Fruit fly (Drosophila melanogaster): ENCODE data around the gene Lmpt.

The Lmpt gene

dm6 chr3L:16851566-16851965, 13.5 kb upstream of the Lmpt start:
- TF ChIP-seq psq (optimal IDR thresholded peaks at IDR 0.05) (no peak), insv (optimal IDR thresholded peaks at IDR 0.05) (no peak), Myc (optimal IDR thresholded peaks at IDR 0.05) (no peak)

- TF ChIP-seq psq (optimal IDR thresholded peaks at IDR 0.05) (no peak), insv (optimal IDR thresholded peaks at IDR 0.05) (no peak), Sin3A (optimal IDR thresholded peaks at IDR 0.05) (no peak), h (optimal IDR thresholded peaks at IDR 0.05) (no peak), ttk (optimal IDR thresholded peaks at IDR 0.05) (no peak), Myc (optimal IDR thresholded peaks at IDR 0.05) (no peak)
Measured at dm6 chr3L:16853533-16854386, 11.3 kb upstream of the Lmpt start, which contains the start of gene sina. TSS of gene sina (plus strand) at chr3L:16853751.

- TF ChIP-seq ttk (optimal IDR thresholded peaks at IDR 0.05) = no peak
- TF ChIP-seq Myc (optimal IDR thresholded peaks at IDR 0.05) = no peak
- TF ChIP-seq h (optimal IDR thresholded peaks at IDR 0.05) = no peak
- TF ChIP-seq insv (optimal IDR thresholded peaks at IDR 0.05) = no peak
- TF ChIP-seq psq (optimal IDR thresholded peaks at IDR 0.05) = no peak
Measured at dm6 chr3L:16854387-16855033, 10.6 kb upstream of the Lmpt start.

- TF ChIP-seq Sin3A (optimal IDR thresholded peaks at IDR 0.05) (no peak), insv (optimal IDR thresholded peaks at IDR 0.05) (no peak), ttk (optimal IDR thresholded peaks at IDR 0.05) (no peak), psq (optimal IDR thresholded peaks at IDR 0.05) (no peak), h (optimal IDR thresholded peaks at IDR 0.05) (no peak), Myc (optimal IDR thresholded peaks at IDR 0.05) (no peak)
Measured at dm6 chr3L:16855287-16855686, 9.8 kb upstream of the Lmpt start.

dm6 chr3L:16858780-16859179, 6.3 kb upstream of the Lmpt start, which contains the start of gene sinah:
TSS of gene sinah (plus strand) at chr3L:16859080.
- TF ChIP-seq h (optimal IDR thresholded peaks at IDR 0.05) = no peak
- TF ChIP-seq Myc (optimal IDR thresholded peaks at IDR 0.05) = no peak
- TF ChIP-seq Sin3A (optimal IDR thresholded peaks at IDR 0.05) = no peak
- TF ChIP-seq psq (optimal IDR thresholded peaks at IDR 0.05) = no peak
- no peak for TF ChIP-seq insv (optimal IDR thresholded peaks at IDR 0.05)
- TF ChIP-seq ttk (optimal IDR thresholded peaks at IDR 0.05) = no peak

- TF ChIP-seq Sin3A (optimal IDR thresholded peaks at IDR 0.05) (no peak), h (optimal IDR thresholded peaks at IDR 0.05) (no peak), insv (optimal IDR thresholded peaks at IDR 0.05) (no peak), psq (optimal IDR thresholded peaks at IDR 0.05) (no peak), ttk (optimal IDR thresholded peaks at IDR 0.05) (no peak), Myc (optimal IDR thresholded peaks at IDR 0.05) (no peak)
Measured at dm6 chr3L:16860322-16860721, 4.8 kb upstream of the Lmpt start, which contains the start of gene CG13029. TSS of gene CG13029 (plus strand) at chr3L:16860622.

- no peak for TF ChIP-seq ttk (optimal IDR thresholded peaks at IDR 0.05)
- TF ChIP-seq psq (optimal IDR thresholded peaks at IDR 0.05) = no peak
- no peak for TF ChIP-seq Myc (optimal IDR thresholded peaks at IDR 0.05)
- TF ChIP-seq insv (optimal IDR thresholded peaks at IDR 0.05) = no peak
- no peak for TF ChIP-seq Sin3A (optimal IDR thresholded peaks at IDR 0.05)
- no peak for TF ChIP-seq h (optimal IDR thresholded peaks at IDR 0.05)
Measured at dm6 chr3L:16860879-16861278, 4.2 kb upstream of the Lmpt start.

DNA sequence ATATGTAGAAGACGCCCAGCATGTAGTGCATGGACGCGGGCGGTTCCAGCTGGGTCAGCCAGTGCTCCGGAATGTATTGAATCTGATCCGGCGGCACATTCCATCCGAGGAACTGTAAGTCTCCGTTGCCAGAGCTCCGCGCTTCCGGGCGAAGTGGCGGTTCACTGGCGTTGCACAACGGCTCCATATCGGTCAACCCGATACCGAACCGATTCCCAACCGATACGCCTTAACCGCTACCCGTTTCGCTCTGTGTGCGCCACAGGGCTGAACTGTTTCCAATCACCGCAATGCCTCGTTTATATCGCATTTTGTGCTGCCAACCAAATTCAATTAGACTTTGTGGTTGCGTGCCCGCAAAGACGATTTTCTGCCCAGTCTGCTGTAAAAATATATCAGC, 2.8 kb upstream of the Lmpt start, which contains the start of gene Rh4:
TSS of gene Rh4 (minus strand) at position 234 of the 400 bp plus-strand sequence.
- TF ChIP-seq Myc (optimal IDR thresholded peaks at IDR 0.05) = no peak
- no peak for TF ChIP-seq Sin3A (optimal IDR thresholded peaks at IDR 0.05)
- no peak for TF ChIP-seq insv (optimal IDR thresholded peaks at IDR 0.05)
- no peak for TF ChIP-seq psq (optimal IDR thresholded peaks at IDR 0.05)
- no peak for TF ChIP-seq h (optimal IDR thresholded peaks at IDR 0.05)
- no peak for TF ChIP-seq ttk (optimal IDR thresholded peaks at IDR 0.05)

- no peak for TF ChIP-seq h (optimal IDR thresholded peaks at IDR 0.05)
- no peak for TF ChIP-seq ttk (optimal IDR thresholded peaks at IDR 0.05)
- TF ChIP-seq psq (optimal IDR thresholded peaks at IDR 0.05) = no peak
Measured at dm6 chr3L:16862958-16863357, 2.1 kb upstream of the Lmpt start, which contains the start of gene CG9951. TSS of gene CG9951 (plus strand) at chr3L:16863164.

dm6 chr3L:16865832-16866163, 703 bp downstream of the Lmpt start:
- TF ChIP-seq h (optimal IDR thresholded peaks at IDR 0.05) (no peak), psq (optimal IDR thresholded peaks at IDR 0.05) (no peak), insv (optimal IDR thresholded peaks at IDR 0.05) (no peak), Myc (optimal IDR thresholded peaks at IDR 0.05) (no peak), Sin3A (optimal IDR thresholded peaks at IDR 0.05) (no peak), ttk (optimal IDR thresholded peaks at IDR 0.05) (no peak)

DNA sequence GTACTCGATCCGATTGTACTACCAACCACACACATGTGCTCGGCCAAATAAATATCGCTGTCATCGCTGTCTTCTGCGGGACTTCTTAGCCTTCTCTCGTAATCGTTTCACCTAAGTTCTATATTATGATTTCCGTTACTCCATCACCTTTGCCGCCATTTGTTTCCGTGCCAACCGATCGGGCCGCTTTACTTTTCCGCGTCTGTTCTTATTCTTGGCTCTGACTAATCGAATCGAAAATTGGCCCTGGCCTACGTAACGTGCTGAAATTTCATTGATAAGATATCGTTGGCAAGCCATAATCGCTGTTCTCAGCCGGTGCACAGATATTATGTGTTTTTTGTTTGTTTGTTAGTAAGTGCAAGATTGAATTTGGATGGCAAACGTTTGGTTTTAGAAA, 2.1 kb downstream of the Lmpt start:
- TF ChIP-seq Myc (optimal IDR thresholded peaks at IDR 0.05) (no peak), h (optimal IDR thresholded peaks at IDR 0.05) (no peak), ttk (optimal IDR thresholded peaks at IDR 0.05) (no peak), insv (optimal IDR thresholded peaks at IDR 0.05) (no peak), Sin3A (optimal IDR thresholded peaks at IDR 0.05) (no peak), psq (optimal IDR thresholded peaks at IDR 0.05) (no peak)

- TF ChIP-seq Myc (optimal IDR thresholded peaks at IDR 0.05) (no peak), h (optimal IDR thresholded peaks at IDR 0.05) (no peak), ttk (optimal IDR thresholded peaks at IDR 0.05) (no peak), Sin3A (optimal IDR thresholded peaks at IDR 0.05) (no peak), insv (optimal IDR thresholded peaks at IDR 0.05) (no peak), psq (optimal IDR thresholded peaks at IDR 0.05) (no peak)
Measured at dm6 chr3L:16870723-16871137, 5.6 kb downstream of the Lmpt start.
